Worm (Caenorhabditis elegans) whole organism, late embryonic: ENCODE measurements around the gene twk-39.

Experiments
- T23F11.4 ChIP-seq: fragments of 200-800 bp; sonication (Bioruptor generic); optimal IDR thresholded peaks from 2 replicates; lab custom pipeline; 2018; ENCODE audit warnings: mild to moderate bottlenecking, missing genetic modification characterization, missing compliant biosample characterization
- ceh-31 ChIP-seq: sonication (generic microtip); optimal IDR thresholded peaks from 2 replicates; lab custom pipeline; 2016; ENCODE audit warnings: missing genetic modification characterization, missing compliant biosample characterization
- dmd-4 ChIP-seq: sonication (generic microtip); optimal IDR thresholded peaks from 2 replicates; lab custom pipeline; 2016; ENCODE audit warnings: borderline replicate concordance, missing genetic modification characterization, missing compliant biosample characterization
- nhr-11 ChIP-seq: fragments of 150-350 bp; optimal IDR thresholded peaks from 2 replicates; lab custom pipeline; 2014; ENCODE audit warnings: missing biosample characterization, missing genetic modification characterization
- sox-4 ChIP-seq: sonication (generic microtip); optimal IDR thresholded peaks from 2 replicates; lab custom pipeline; 2017; ENCODE audit warnings: mild to moderate bottlenecking, missing genetic modification characterization, inconsistent platforms, missing compliant biosample characterization
- tbx-2 ChIP-seq: sonication (generic microtip); optimal IDR thresholded peaks from 2 replicates; lab custom pipeline; 2016; ENCODE audit warnings: missing genetic modification characterization, missing compliant biosample characterization
- tbx-7 ChIP-seq: sonication (generic microtip); optimal IDR thresholded peaks from 2 replicates; lab custom pipeline; 2016; ENCODE audit warnings: missing genotype, missing genetic modification characterization, missing compliant biosample characterization

- TF ChIP-seq dmd-4 (tag; lab: Kevin White, UChicago) (no peak), tbx-7 (tag; lab: Kevin White, UChicago) (no peak), tbx-2 (tag; lab: Kevin White, UChicago) (no peak), nhr-11 (no peak), ceh-31 (tag; lab: Kevin White, UChicago) (no peak), sox-4 (no peak), T23F11.4 (GFP tag; lab: Kevin White, UChicago) (no peak)
Measured at ce11 chrIII:11816523-11817003, 21.0 kb downstream of the twk-39 start, which contains the start of gene C18D11.1.
